Fruit fly (Drosophila melanogaster): ENCODE data around the gene Nnf1b.

Nnf1b gene

DNA sequence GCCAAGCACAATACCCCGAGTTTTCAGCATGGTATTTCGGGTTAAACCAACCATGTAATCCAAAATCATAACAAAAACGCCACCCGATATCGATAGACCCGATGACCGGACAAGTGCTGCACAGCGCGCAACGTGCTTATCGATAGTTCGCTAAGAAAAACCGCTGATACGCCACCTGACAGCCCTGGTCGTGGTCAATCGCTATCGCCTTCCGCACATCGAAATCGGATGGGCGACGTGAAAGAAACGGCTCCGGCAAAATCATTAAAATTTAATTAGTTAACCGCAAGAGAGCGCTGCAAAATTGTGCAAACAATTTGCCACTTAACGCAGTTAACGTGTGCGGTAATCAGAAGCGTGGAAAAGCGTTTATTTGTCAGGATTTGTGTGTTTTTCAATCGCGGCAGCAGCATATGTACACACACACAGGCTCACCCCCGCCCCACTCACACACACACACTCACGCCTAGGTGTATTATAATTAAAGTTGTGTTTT lies 15.4 kb downstream of the Nnf1b start, which contains the start of the genes CG3862 and dock (continued):
- TF ChIP-seq Dbx (GFP tag; IDR thresholded peaks at IDR 0.05) (peak; percentile 69), CG17359 (tag; optimal IDR thresholded peaks at IDR 0.05) (peak; percentile 45), CG2129 (GFP tag; IDR thresholded peaks at IDR 0.05; ENCODE audit: partially characterized antibody) (peak; percentile 71), CG14667 (GFP tag; IDR thresholded peaks at IDR 0.05) (no peak), CG11085 (GFP tag; IDR thresholded peaks at IDR 0.05) (peak; percentile 40; the same call in 1 of the 2 replicates), toy (GFP tag; IDR thresholded peaks at IDR 0.05) (no peak), dmrt99B (tag; optimal IDR thresholded peaks at IDR 0.05) (peak; percentile 36), hth (optimal IDR thresholded peaks at IDR 0.05) (no peak), CG6765 (GFP tag; optimal IDR thresholded peaks at IDR 0.05) (peak; percentile 54), CG2120 (GFP tag; optimal IDR thresholded peaks at IDR 0.05) (peak; percentile 74), CG2116 (GFP tag; optimal IDR thresholded peaks at IDR 0.05) (peak; percentile 88), CG30020 (tag; optimal IDR thresholded peaks at IDR 0.05) (peak; percentile 16), CG3281 (GFP tag; optimal IDR thresholded peaks at IDR 0.05) (peak; percentile 54), danr (GFP tag; IDR thresholded peaks at IDR 0.05) (no peak), CG10979 (tag; optimal IDR thresholded peaks at IDR 0.05) (peak; percentile 43), hbn (GFP tag; IDR thresholded peaks at IDR 0.05; ENCODE audit: partially characterized antibody) (peak; percentile 90), Optix (GFP tag; IDR thresholded peaks at IDR 0.05) (no peak), CG2712 (tag; optimal IDR thresholded peaks at IDR 0.05) (peak; percentile 45), CG32767 (GFP tag; IDR thresholded peaks at IDR 0.05) (0 out of 2 replicates have a peak, but pooled peaks have one; percentile 15), stwl (tag; optimal IDR thresholded peaks at IDR 0.05) (peak; percentile 75), Xrp1 (GFP tag; IDR thresholded peaks at IDR 0.05) (peak; percentile 45; the same call in 1 of the 2 replicates), CG32532 (GFP tag; IDR thresholded peaks at IDR 0.05) (peak; percentile 58), CG11398 (GFP tag; optimal IDR thresholded peaks at IDR 0.05) (peak; percentile 51), p53 (GFP tag; optimal IDR thresholded peaks at IDR 0.05) (peak; percentile 69), phol (tag; optimal IDR thresholded peaks at IDR 0.05) (peak; percentile 42), Ptx1 (GFP tag; IDR thresholded peaks at IDR 0.05) (peak; percentile 30; the same call in 1 of the 2 replicates), CG12769 (tag; optimal IDR thresholded peaks at IDR 0.05) (no peak), CG14050 (GFP tag; IDR thresholded peaks at IDR 0.05) (no peak), CG2889 (GFP tag; IDR thresholded peaks at IDR 0.05) (no peak), Elba2 (GFP tag; optimal IDR thresholded peaks at IDR 0.05) (no peak), CG7357 (GFP tag; IDR thresholded peaks at IDR 0.05) (no peak), prd (optimal IDR thresholded peaks at IDR 0.05) (no peak), prd (GFP tag; IDR thresholded peaks at IDR 0.05) (peak; percentile 54), B-H1 (GFP tag; IDR thresholded peaks at IDR 0.05) (no peak), br (optimal IDR thresholded peaks at IDR 0.05) (no peak), CG14860 (GFP tag; IDR thresholded peaks at IDR 0.05; ENCODE audit: partially characterized antibody) (peak; percentile 96), slbo (GFP tag; IDR thresholded peaks at IDR 0.05) (peak; percentile 75), jigr1 (GFP tag; IDR thresholded peaks at IDR 0.05) (no peak), CHES-1-like (GFP tag; optimal IDR thresholded peaks at IDR 0.05) (peak; percentile 82), CG42726 (GFP tag; IDR thresholded peaks at IDR 0.05; ENCODE audit: partially characterized antibody) (peak; percentile 95), psq (GFP tag; optimal IDR thresholded peaks at IDR 0.05) (peak; percentile 25), row (GFP tag; IDR thresholded peaks at IDR 0.05) (peak; percentile 45; the same call in 2 of the 3 replicates), CG3838 (GFP tag; optimal IDR thresholded peaks at IDR 0.05) (no peak), Gsc (GFP tag; IDR thresholded peaks at IDR 0.05) (no peak), CG31388 (GFP tag; optimal IDR thresholded peaks at IDR 0.05) (no peak), CG11247 (GFP tag; IDR thresholded peaks at IDR 0.05) (peak; percentile 56; the same call in 1 of the 2 replicates), CG11456 (GFP tag; IDR thresholded peaks at IDR 0.05) (peak; percentile 77), CG17328 (GFP tag; IDR thresholded peaks at IDR 0.05) (0 out of 2 replicates have a peak, but pooled peaks have one; percentile 4), repo (GFP tag; optimal IDR thresholded peaks at IDR 0.05) (peak; percentile 75), Atf3 (GFP tag; optimal IDR thresholded peaks at IDR 0.05) (no peak), CG3726 (GFP tag; IDR thresholded peaks at IDR 0.05) (no peak), aop (GFP tag; IDR thresholded peaks at IDR 0.05) (no peak), CG6654 (GFP tag; optimal IDR thresholded peaks at IDR 0.05) (no peak)

All from whole organism, embryonic.